Fruit fly (Drosophila melanogaster): ENCODE measurements around the gene Delta.

- TF ChIP-seq CG11617 (GFP tag; optimal IDR thresholded peaks at IDR 0.05), result no peak
- TF ChIP-seq Clk (GFP tag; optimal IDR thresholded peaks at IDR 0.05), result no peak
- TF ChIP-seq CG14711 (tag; optimal IDR thresholded peaks at IDR 0.05), result no peak
- TF ChIP-seq Crg-1 (GFP tag; optimal IDR thresholded peaks at IDR 0.05), result no peak
- TF ChIP-seq CG5204 (GFP tag; optimal IDR thresholded peaks at IDR 0.05), result no peak
- no peak for TF ChIP-seq ovo (GFP tag; optimal IDR thresholded peaks at IDR 0.05)
- no peak for TF ChIP-seq CG7045 (GFP tag; optimal IDR thresholded peaks at IDR 0.05)
- TF ChIP-seq cnc (optimal IDR thresholded peaks at IDR 0.05), result no peak
- TF ChIP-seq kay (GFP tag; ENCODE audit: borderline replicate concordance), result no peak
- no peak for TF ChIP-seq CG7101 (tag; optimal IDR thresholded peaks at IDR 0.05)
- TF ChIP-seq CG1620 (GFP tag; optimal IDR thresholded peaks at IDR 0.05), result no peak
- no peak for TF ChIP-seq Hr96 (GFP tag; optimal IDR thresholded peaks at IDR 0.05)
- no peak for TF ChIP-seq Mnt (GFP tag; optimal IDR thresholded peaks at IDR 0.05)
Observed at dm6 chr3R:19332052-19332451, 6.0 kb upstream of the Delta start.

Measured in whole organism, adult.